Fruit fly (Drosophila melanogaster) whole organism, pupa: ENCODE results near the gene CG42323.

Experiments used
- CG10348 ChIP-seq: fragments of 200-800 bp; sonication (Bioruptor generic); IDR thresholded peaks from 2 replicates; pipeline ENCODE4 v1.3.6; 2022; ENCODE audit warnings: missing biosample characterization, missing genetic modification characterization
- CG13204 ChIP-seq: fragments of 200-800 bp; sonication (Bioruptor generic); optimal IDR thresholded peaks from 2 replicates; lab custom pipeline; 2018; ENCODE audit warnings: missing biosample characterization, mild to moderate bottlenecking, missing genetic modification characterization, moderate library complexity
- CG17806 ChIP-seq: fragments of 200-800 bp; sonication (Bioruptor generic); optimal IDR thresholded peaks from 2 replicates; lab custom pipeline; 2018; ENCODE audit warnings: missing biosample characterization, mild to moderate bottlenecking, missing genetic modification characterization, moderate library complexity
- CG8301 ChIP-seq: fragments of 200-800 bp; sonication (Bioruptor generic); optimal IDR thresholded peaks from 2 replicates; lab custom pipeline; 2018; ENCODE audit warnings: missing biosample characterization, mild to moderate bottlenecking, missing genetic modification characterization
- D1 ChIP-seq: fragments of 200-800 bp; sonication (Bioruptor generic); optimal IDR thresholded peaks from 2 replicates; lab custom pipeline; 2018; ENCODE audit warnings: missing biosample characterization, mild to moderate bottlenecking, missing genetic modification characterization, moderate library complexity
- EcR ChIP-seq: fragments of 200-800 bp; sonication (Bioruptor generic); optimal IDR thresholded peaks from 3 replicates; lab custom pipeline; 2019; ENCODE audit warnings: missing biosample characterization, missing genetic modification characterization, mild to moderate bottlenecking, moderate library complexity, missing genetic modification reagents
- Snoo ChIP-seq: fragments of 200-800 bp; sonication (Bioruptor generic); optimal IDR thresholded peaks from 3 replicates; lab custom pipeline; 2017; ENCODE audit warnings: missing biosample characterization, mild to moderate bottlenecking, missing genetic modification characterization, inconsistent platforms
- fd96Ca ChIP-seq: fragments of 200-800 bp; sonication (Bioruptor generic); IDR thresholded peaks from 3 replicates; pipeline ENCODE4 v1.3.6; 2022; ENCODE audit warnings: missing biosample characterization, missing genetic modification characterization
- rn ChIP-seq: fragments of 200-800 bp; sonication (Bioruptor generic); IDR thresholded peaks from 2 replicates; pipeline ENCODE4 v1.3.6; 2022; ENCODE audit warnings: missing biosample characterization, missing genetic modification characterization

dm6 chrX:18406593-18407393, 15.4 kb upstream of the CG42323 start:
- no peak for TF ChIP-seq rn (GFP tag; lab: Robert Waterston, UW)
- TF ChIP-seq CG10348 (GFP tag; lab: Robert Waterston, UW): no peak
- no peak for TF ChIP-seq Snoo (tag; lab: Kevin White, UChicago)
- no peak for TF ChIP-seq CG17806
- TF ChIP-seq CG8301 (tag; lab: Kevin White, UChicago): no peak
- no peak for TF ChIP-seq CG13204 (GFP tag; lab: Kevin White, UChicago)
- no peak for TF ChIP-seq fd96Ca (GFP tag; lab: Robert Waterston, UW)
- TF ChIP-seq EcR (GFP tag; lab: Kevin White, UChicago): no peak
- TF ChIP-seq D1: no peak
